Worm (Caenorhabditis elegans) whole organism, L1 larva: Measurements from ENCODE around the gene srw-20.

Source experiments
- C04F5.9 ChIP-seq: sonication (generic microtip); optimal IDR thresholded peaks from 2 replicates; lab custom pipeline; 2016; ENCODE audit warnings: missing genetic modification characterization, missing compliant biosample characterization
- C34B4.2 ChIP-seq: sonication (generic microtip); optimal IDR thresholded peaks from 2 replicates; lab custom pipeline; 2017; ENCODE audit warnings: mild to moderate bottlenecking, missing genetic modification characterization, missing compliant biosample characterization
- F16B12.6 ChIP-seq: fragments of 150-350 bp; optimal IDR thresholded peaks from 2 replicates; lab custom pipeline; 2014; ENCODE audit warnings: missing biosample characterization, missing genetic modification characterization
- alr-1 ChIP-seq: fragments of 200-800 bp; sonication (Bioruptor generic); optimal IDR thresholded peaks from 2 replicates; lab custom pipeline; 2018; ENCODE audit warnings: borderline replicate concordance, mild to moderate bottlenecking, missing genetic modification characterization, missing compliant biosample characterization
- aly-2 ChIP-seq: fragments of 150-350 bp; optimal IDR thresholded peaks from 2 replicates; lab custom pipeline; 2014; ENCODE audit warnings: missing biosample characterization, missing genetic modification characterization
- blmp-1 ChIP-seq: fragments of 150-350 bp; optimal IDR thresholded peaks from 2 replicates; lab custom pipeline; 2014; ENCODE audit warnings: missing biosample characterization, missing genetic modification characterization
- ceh-63 ChIP-seq: fragments of 200-800 bp; sonication (Bioruptor generic); optimal IDR thresholded peaks from 2 replicates; lab custom pipeline; 2018; ENCODE audit warnings: mild to moderate bottlenecking, missing genetic modification characterization, missing compliant biosample characterization
- ceh-82 ChIP-seq, 3 experiments: fragments of 150-350 bp in 1 of 3; sonication (generic microtip) in 2 of 3; optimal IDR thresholded peaks; 2 replicates each; lab custom pipeline; 2014 to 2017; ENCODE audit warnings: missing biosample characterization in 3 of 3, missing genetic modification characterization in 3 of 3
- ceh-88 ChIP-seq: fragments of 200-800 bp; sonication (Bioruptor generic); IDR thresholded peaks from 2 replicates; pipeline ENCODE4 v1.3.6; 2022; ENCODE audit warnings: missing genetic modification characterization, missing compliant biosample characterization
- ces-1 ChIP-seq: fragments of 150-350 bp; optimal IDR thresholded peaks from 2 replicates; lab custom pipeline; 2014; ENCODE audit warnings: missing biosample characterization, missing genetic modification reagents, missing genetic modification characterization
- dpl-1 ChIP-seq, 3 experiments: fragments of 150-350 bp in 2 of 3; sonication (generic microtip) in 1 of 3; optimal IDR thresholded peaks; 2 replicates each; lab custom pipeline; 2014 to 2017; ENCODE audit warnings: missing biosample characterization in 3 of 3, missing genetic modification characterization in 3 of 3, missing genetic modification reagents in 3 of 3
- dsc-1 ChIP-seq: sonication (generic microtip); optimal IDR thresholded peaks from 2 replicates; lab custom pipeline; 2016; ENCODE audit warnings: mild to moderate bottlenecking, missing genetic modification characterization, missing compliant biosample characterization
- efl-1 ChIP-seq, 4 experiments: fragments of 150-350 bp; optimal IDR thresholded peaks in 3 of 4; peaks in 1 of 4; 1 replicate in 1 of 4; 2 replicates in 3 of 4; lab custom pipeline; 2014; ENCODE audit warnings: missing biosample characterization in 2 of 4, missing genetic modification characterization in 2 of 4, missing genetic modification reagents in 2 of 4
- egl-13 ChIP-seq: sonication (generic microtip); optimal IDR thresholded peaks from 2 replicates; lab custom pipeline; 2016; ENCODE audit warnings: missing genotype, missing genetic modification reagents, missing genetic modification characterization, missing compliant biosample characterization
- fkh-10 ChIP-seq: sonication (generic microtip); optimal IDR thresholded peaks from 2 replicates; lab custom pipeline; 2017; ENCODE audit warnings: missing biosample characterization, missing genetic modification reagents, missing genetic modification characterization
- grh-1 ChIP-seq: fragments of 200-800 bp; sonication (Bioruptor generic); IDR thresholded peaks from 2 replicates; pipeline ENCODE4 v1.3.6; 2022; ENCODE audit warnings: missing genetic modification reagents, missing genetic modification characterization, missing compliant biosample characterization
- isw-1 ChIP-seq: fragments of 200-800 bp; sonication (Bioruptor generic); IDR thresholded peaks from 2 replicates; pipeline ENCODE4 v1.3.6; 2022; ENCODE audit warnings: missing genetic modification characterization, missing compliant biosample characterization
- lin-14 ChIP-seq: fragments of 200-800 bp; sonication (Bioruptor generic); optimal IDR thresholded peaks from 2 replicates; lab custom pipeline; 2018; ENCODE audit warnings: mild to moderate bottlenecking, missing genetic modification characterization, moderate library complexity, missing compliant biosample characterization
- lin-39 ChIP-seq: fragments of 150-350 bp; optimal IDR thresholded peaks from 2 replicates; lab custom pipeline; 2014; ENCODE audit warnings: missing biosample characterization, missing genetic modification reagents, missing genetic modification characterization
- lir-3 ChIP-seq: sonication (generic microtip); optimal IDR thresholded peaks from 2 replicates; lab custom pipeline; 2016; ENCODE audit warnings: mild to moderate bottlenecking, missing genetic modification characterization, moderate library complexity, missing compliant biosample characterization; ENCODE audit not compliant: poor library complexity
- lsy-2 ChIP-seq, 2 experiments: fragments of 150-350 bp; optimal IDR thresholded peaks; 2 replicates each; lab custom pipeline; 2014; ENCODE audit warnings: missing biosample characterization in 2 of 2, missing genetic modification characterization in 2 of 2
- mef-2 ChIP-seq: fragments of 150-350 bp; optimal IDR thresholded peaks from 2 replicates; lab custom pipeline; 2014; ENCODE audit warnings: missing biosample characterization, missing genetic modification characterization
- nhr-12 ChIP-seq: sonication (generic microtip); optimal IDR thresholded peaks from 2 replicates; lab custom pipeline; 2017; ENCODE audit warnings: missing biosample characterization, missing genetic modification characterization
- nhr-19 ChIP-seq: fragments of 200-800 bp; sonication (Bioruptor generic); conservative IDR thresholded peaks from 2 replicates; pipeline ENCODE4 v1.3.6; 2022; ENCODE audit warnings: missing genetic modification characterization, missing compliant biosample characterization
- nhr-76 ChIP-seq: sonication (generic microtip); optimal IDR thresholded peaks from 2 replicates; lab custom pipeline; 2017; ENCODE audit warnings: missing biosample characterization, missing genetic modification characterization
- nhr-84 ChIP-seq: sonication (generic microtip); optimal IDR thresholded peaks from 2 replicates; lab custom pipeline; 2017; ENCODE audit warnings: missing biosample characterization, missing genetic modification characterization
- nhr-90 ChIP-seq: sonication (generic microtip); optimal IDR thresholded peaks from 2 replicates; lab custom pipeline; 2016; ENCODE audit warnings: mild to moderate bottlenecking, missing genetic modification characterization, missing compliant biosample characterization; ENCODE audit not compliant: poor library complexity
- rnt-1 ChIP-seq: sonication (generic microtip); optimal IDR thresholded peaks from 2 replicates; lab custom pipeline; 2016; ENCODE audit warnings: mild to moderate bottlenecking, missing genetic modification characterization, moderate library complexity, missing compliant biosample characterization
- snu-23 ChIP-seq: sonication (generic microtip); optimal IDR thresholded peaks from 2 replicates; lab custom pipeline; 2016; ENCODE audit warnings: missing genetic modification characterization, missing compliant biosample characterization
- unc-86 ChIP-seq: sonication (generic microtip); optimal IDR thresholded peaks from 2 replicates; lab custom pipeline; 2016; ENCODE audit warnings: missing genetic modification characterization, missing compliant biosample characterization
- vab-15 ChIP-seq: sonication (generic microtip); optimal IDR thresholded peaks from 2 replicates; lab custom pipeline; 2017; ENCODE audit warnings: missing genotype, mild to moderate bottlenecking, missing genetic modification characterization, missing compliant biosample characterization
- zip-4 ChIP-seq: fragments of 200-800 bp; sonication (Bioruptor generic); optimal IDR thresholded peaks from 2 replicates; lab custom pipeline; 2018; ENCODE audit warnings: mild to moderate bottlenecking, missing genetic modification characterization, moderate library complexity, missing compliant biosample characterization
- ztf-4 ChIP-seq: fragments of 150-350 bp; optimal IDR thresholded peaks from 2 replicates; lab custom pipeline; 2014; ENCODE audit warnings: missing biosample characterization, missing genetic modification characterization

srw-20 gene

DNA sequence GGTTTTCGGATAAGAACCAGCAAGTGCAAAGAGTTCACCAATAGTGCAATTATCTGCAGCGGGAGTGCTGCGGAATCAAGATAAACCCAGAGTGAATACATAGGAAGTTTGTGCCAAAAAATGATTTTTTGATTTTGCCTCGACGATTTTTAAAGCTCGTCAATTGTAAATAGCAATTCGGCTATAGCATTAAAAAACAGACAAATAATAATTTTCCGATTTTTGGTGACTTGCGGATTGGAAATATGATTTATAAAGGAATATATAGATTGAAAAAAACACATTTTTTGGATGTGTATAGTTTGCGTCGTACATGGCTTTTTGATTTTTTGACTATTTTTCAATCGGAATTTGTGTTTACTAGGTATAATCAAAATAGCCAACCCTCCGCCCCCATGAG lies at the start of gene srw-20:
TSS of gene srw-20 (minus strand) at position 101 of the 400 bp plus-strand sequence.
- TF ChIP-seq dsc-1 (no peak), lin-39 (no peak), snu-23 (GFP tag; lab: Kevin White, UChicago) (no peak), aly-2 (no peak), grh-1 (GFP tag; lab: Robert Waterston, UW) (no peak), nhr-76 (tag; lab: Kevin White, UChicago) (no peak), lsy-2 (tag; optimal IDR thresholded peaks at IDR 0.05; lab: Kevin White, UChicago) (no peak), ceh-63 (GFP tag; lab: Kevin White, UChicago) (no peak), isw-1 (GFP tag; lab: Robert Waterston, UW) (no peak), egl-13 (no peak), mef-2 (tag; lab: Kevin White, UChicago) (no peak), vab-15 (no peak), ceh-82 (tag; optimal IDR thresholded peaks at IDR 0.05; lab: Kevin White, UChicago) (no peak), ces-1 (GFP tag; lab: Kevin White, UChicago) (no peak), F16B12.6 (no peak), lin-14 (no peak), C04F5.9 (tag; lab: Kevin White, UChicago) (no peak)

DNA sequence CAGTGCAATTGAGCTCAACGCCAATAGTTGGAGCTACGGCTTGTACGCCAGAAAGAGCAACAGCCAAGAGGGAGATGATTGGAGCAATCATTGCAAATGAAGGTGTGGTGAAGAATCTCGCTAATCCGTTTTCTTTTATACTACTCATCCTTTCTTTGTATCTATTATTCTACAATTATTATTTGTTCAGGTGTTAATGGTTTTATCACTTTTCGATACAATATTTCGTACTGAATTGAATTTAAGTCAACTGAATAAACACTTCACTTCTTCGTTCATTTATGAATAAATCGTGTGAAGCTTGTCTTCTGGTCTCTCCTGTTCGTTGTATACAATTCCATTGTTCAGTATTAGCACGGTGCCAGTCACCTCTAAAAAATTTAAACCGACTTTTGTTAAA lies 28.6 kb upstream of the srw-20 start, which contains the start of gene ZK218.11:
TSS of gene ZK218.11 (minus strand) at position 101 of the 400 bp plus-strand sequence.
- no peak for TF ChIP-seq dpl-1 (GFP tag; optimal IDR thresholded peaks at IDR 0.05; lab: Kevin White, UChicago)
- TF ChIP-seq fkh-10 (GFP tag; lab: Kevin White, UChicago): no peak
- TF ChIP-seq nhr-90: no peak
- no peak for TF ChIP-seq ceh-82 (tag; optimal IDR thresholded peaks at IDR 0.05; lab: Kevin White, UChicago)
- TF ChIP-seq alr-1 (tag; lab: Kevin White, UChicago): no peak

DNA sequence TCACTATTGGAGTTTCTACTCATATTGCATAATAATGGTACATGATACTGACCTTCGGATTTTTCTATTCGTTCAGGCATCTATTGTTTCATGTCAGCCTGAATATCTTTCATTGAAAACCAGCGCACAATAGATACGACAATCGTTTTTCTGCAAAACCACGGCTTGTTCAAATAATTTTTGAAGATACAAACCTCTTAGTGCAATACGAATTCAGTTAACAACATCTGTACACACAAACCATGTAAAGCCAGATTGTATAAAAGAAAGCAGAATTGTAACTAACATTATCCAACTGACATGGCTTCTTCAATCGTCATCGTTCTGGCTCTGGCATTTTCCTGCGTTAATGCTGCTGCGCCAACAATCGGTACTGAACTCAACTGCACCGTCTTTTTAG lies 25.8 kb upstream of the srw-20 start, which contains the start of gene ZK218.7:
TSS of gene ZK218.7 (plus strand) at position 301 of the 400 bp plus-strand sequence.
- TF ChIP-seq C34B4.2 (tag; lab: Kevin White, UChicago): no peak
- TF ChIP-seq efl-1 (optimal IDR thresholded peaks at IDR 0.05; lab: Kevin White, UChicago): no peak
- peak in 1 of 2 experiments; percentile 28 for TF ChIP-seq efl-1 (GFP tag; optimal IDR thresholded peaks at IDR 0.05 in 1 of 2; lab: Kevin White, UChicago)

DNA sequence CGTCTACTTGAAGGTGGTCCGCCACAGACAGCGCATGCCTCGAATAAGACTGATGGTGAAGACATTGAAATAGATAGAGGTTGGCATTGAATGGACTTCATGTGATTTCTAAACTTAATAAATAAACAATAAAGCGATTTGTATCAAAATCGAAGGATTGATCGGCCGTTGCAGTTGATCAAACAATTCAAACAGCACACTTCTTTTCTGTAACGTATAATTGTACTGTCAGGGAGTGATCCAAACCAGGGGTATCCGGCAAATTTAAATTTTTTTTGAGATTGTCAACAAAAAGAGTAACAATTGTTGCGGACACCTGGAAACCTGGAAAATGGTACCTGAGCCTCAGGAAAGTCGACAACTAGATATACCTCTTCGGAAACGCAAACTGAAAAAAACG lies 24.8 kb upstream of the srw-20 start, which contains the start of gene nhr-248:
TSS of gene nhr-248 (minus strand) at position 101 of the 400 bp plus-strand sequence.
- TF ChIP-seq zip-4 (GFP tag; lab: Kevin White, UChicago): no peak
- TF ChIP-seq efl-1 (optimal IDR thresholded peaks at IDR 0.05; lab: Kevin White, UChicago): no peak
- peak in 1 of 2 experiments; percentile 66 for TF ChIP-seq efl-1 (GFP tag; optimal IDR thresholded peaks at IDR 0.05 in 1 of 2; lab: Kevin White, UChicago)
- no peak for TF ChIP-seq nhr-84 (tag; lab: Kevin White, UChicago)
- TF ChIP-seq unc-86 (tag; lab: Kevin White, UChicago): no peak
- TF ChIP-seq nhr-12 (tag; lab: Kevin White, UChicago): no peak
- TF ChIP-seq fkh-10 (GFP tag; lab: Kevin White, UChicago): no peak
- no peak for TF ChIP-seq ceh-82 (tag; optimal IDR thresholded peaks at IDR 0.05; lab: Kevin White, UChicago)

DNA sequence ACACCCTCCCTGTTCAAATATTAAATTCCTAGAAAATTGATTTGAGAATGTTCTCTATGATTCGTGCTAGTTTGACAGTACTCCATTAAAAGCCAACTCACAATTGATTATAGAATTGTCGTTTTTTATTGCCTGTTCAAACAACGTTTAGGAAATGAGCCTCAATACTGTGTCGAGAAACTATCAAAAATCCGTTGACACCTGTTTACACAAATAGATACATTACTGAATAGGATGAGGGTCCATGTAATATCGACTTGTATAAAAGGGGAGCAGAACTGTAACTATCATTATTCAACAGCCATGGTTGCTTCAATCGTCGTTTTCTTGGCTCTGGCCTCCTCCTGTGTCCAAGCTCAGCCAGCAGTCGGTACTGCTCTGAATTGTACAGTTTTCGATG lies 21.1 kb upstream of the srw-20 start, which contains the start of gene ZK218.5:
TSS of gene ZK218.5 (plus strand) at position 301 of the 400 bp plus-strand sequence.
- TF ChIP-seq rnt-1 (no peak), nhr-12 (tag; lab: Kevin White, UChicago) (no peak), ceh-82 (tag; optimal IDR thresholded peaks at IDR 0.05; lab: Kevin White, UChicago) (no peak), blmp-1 (tag; lab: Kevin White, UChicago) (no peak), lir-3 (tag; lab: Kevin White, UChicago) (no peak), ceh-88 (GFP tag; lab: Robert Waterston, UW) (no peak), nhr-84 (tag; lab: Kevin White, UChicago) (no peak), ztf-4 (tag; lab: Kevin White, UChicago) (no peak), nhr-19 (GFP tag; lab: Robert Waterston, UW) (no peak), fkh-10 (GFP tag; lab: Kevin White, UChicago) (no peak), aly-2 (no peak), ces-1 (GFP tag; lab: Kevin White, UChicago) (no peak), snu-23 (GFP tag; lab: Kevin White, UChicago) (no peak), nhr-90 (no peak), lsy-2 (tag; optimal IDR thresholded peaks at IDR 0.05; lab: Kevin White, UChicago) (no peak), C04F5.9 (tag; lab: Kevin White, UChicago) (no peak)
